Worm (Caenorhabditis elegans) whole organism, L2 larva: Measurements from ENCODE around the gene nlp-14.

ENCODE experiments used
- F13H6.1 ChIP-seq: sonication (generic microtip); optimal IDR thresholded peaks from 2 replicates; lab custom pipeline; 2016; ENCODE audit warnings: missing genetic modification characterization, missing compliant biosample characterization
- Y55F3AM.14 ChIP-seq: fragments of 200-800 bp; sonication (Bioruptor generic); optimal IDR thresholded peaks from 2 replicates; lab custom pipeline; 2018; ENCODE audit warnings: mild to moderate bottlenecking, missing genetic modification characterization, missing compliant biosample characterization
- ZK546.5 ChIP-seq: sonication (generic microtip); optimal IDR thresholded peaks from 2 replicates; lab custom pipeline; 2017; ENCODE audit warnings: missing biosample characterization, missing genetic modification characterization
- ama-1 ChIP-seq: fragments of 150-350 bp; optimal IDR thresholded peaks from 2 replicates; lab custom pipeline; 2018; ENCODE audit warnings: inconsistent platforms
- blmp-1 ChIP-seq: sonication (generic microtip); optimal IDR thresholded peaks from 2 replicates; lab custom pipeline; 2017; ENCODE audit warnings: missing genetic modification characterization, mild to moderate bottlenecking, missing compliant biosample characterization, antibody characterized with exemption, moderate library complexity; ENCODE audit not compliant: insufficient read depth
- ceh-16 ChIP-seq: fragments of 150-350 bp; optimal IDR thresholded peaks from 2 replicates; lab custom pipeline; 2014; ENCODE audit warnings: missing biosample characterization, missing genetic modification characterization
- ceh-82 ChIP-seq: fragments of 150-350 bp; optimal IDR thresholded peaks from 2 replicates; lab custom pipeline; 2014; ENCODE audit warnings: missing biosample characterization, missing genetic modification characterization
- crh-2 ChIP-seq: sonication (generic microtip); optimal IDR thresholded peaks from 2 replicates; lab custom pipeline; 2017; ENCODE audit warnings: missing biosample characterization, missing genetic modification characterization
- egl-27 ChIP-seq: sonication (generic microtip); optimal IDR thresholded peaks from 3 replicates; lab custom pipeline; 2017; ENCODE audit warnings: missing biosample characterization, missing genetic modification reagents, missing genetic modification characterization
- elt-3 ChIP-seq: sonication (generic microtip); optimal IDR thresholded peaks from 2 replicates; lab custom pipeline; 2017; ENCODE audit warnings: missing biosample characterization, missing genetic modification characterization
- fos-1 ChIP-seq: fragments of 150-350 bp; optimal IDR thresholded peaks from 2 replicates; lab custom pipeline; 2014; ENCODE audit warnings: missing biosample characterization, missing genetic modification characterization
- lin-11 ChIP-seq: fragments of 150-350 bp; sonication (generic microtip); optimal IDR thresholded peaks from 2 replicates; lab custom pipeline; 2014; ENCODE audit warnings: missing biosample characterization, missing genetic modification characterization, inconsistent platforms, mixed read lengths
- lin-13 ChIP-seq: fragments of 150-350 bp; optimal IDR thresholded peaks from 2 replicates; lab custom pipeline; 2014; ENCODE audit warnings: missing biosample characterization, missing genetic modification reagents, missing genetic modification characterization
- lin-39 ChIP-seq: fragments of 150-350 bp; optimal IDR thresholded peaks from 2 replicates; lab custom pipeline; 2014; ENCODE audit warnings: missing biosample characterization, missing genetic modification reagents, missing genetic modification characterization
- lsy-2 ChIP-seq, 2 experiments: fragments of 150-350 bp in 1 of 2; sonication (generic microtip) in 1 of 2; optimal IDR thresholded peaks; 2 replicates each; lab custom pipeline; 2014 to 2017; ENCODE audit warnings: missing biosample characterization in 2 of 2, missing genetic modification characterization in 2 of 2
- mab-5 ChIP-seq: fragments of 150-350 bp; optimal IDR thresholded peaks from 2 replicates; lab custom pipeline; 2014; ENCODE audit warnings: missing biosample characterization, missing genetic modification characterization
- mbf-1 ChIP-seq: sonication (generic microtip); optimal IDR thresholded peaks from 2 replicates; lab custom pipeline; 2017; ENCODE audit warnings: missing biosample characterization, missing genetic modification characterization
- mdl-1 ChIP-seq, 2 experiments: fragments of 150-350 bp in 1 of 2; sonication (generic microtip) in 1 of 2; optimal IDR thresholded peaks; 2 replicates each; lab custom pipeline; 2017; ENCODE audit warnings: missing biosample characterization in 2 of 2, missing genetic modification characterization in 2 of 2
- nhr-10 ChIP-seq: sonication (generic microtip); optimal IDR thresholded peaks from 2 replicates; lab custom pipeline; 2017; ENCODE audit warnings: missing biosample characterization, missing genetic modification characterization
- nhr-11 ChIP-seq: fragments of 150-350 bp; optimal IDR thresholded peaks from 2 replicates; lab custom pipeline; 2014; ENCODE audit warnings: missing biosample characterization, missing genetic modification characterization
- nhr-12 ChIP-seq: fragments of 150-350 bp; optimal IDR thresholded peaks from 2 replicates; lab custom pipeline; 2014; ENCODE audit warnings: missing biosample characterization, missing genetic modification characterization
- nhr-129 ChIP-seq: fragments of 150-350 bp; optimal IDR thresholded peaks from 2 replicates; lab custom pipeline; 2014; ENCODE audit warnings: missing biosample characterization, missing genetic modification characterization
- nhr-21 ChIP-seq: fragments of 150-350 bp; optimal IDR thresholded peaks from 2 replicates; lab custom pipeline; 2014; ENCODE audit warnings: missing biosample characterization, missing genetic modification characterization
- nhr-23 ChIP-seq: fragments of 150-350 bp; optimal IDR thresholded peaks from 2 replicates; lab custom pipeline; 2014; ENCODE audit warnings: missing biosample characterization, missing genetic modification reagents, missing genetic modification characterization
- nhr-25 ChIP-seq: fragments of 150-350 bp; sonication (generic microtip); optimal IDR thresholded peaks from 3 replicates; lab custom pipeline; 2014; ENCODE audit warnings: missing biosample characterization, missing genetic modification characterization
- nhr-6 ChIP-seq: fragments of 150-350 bp; optimal IDR thresholded peaks from 2 replicates; lab custom pipeline; 2014; ENCODE audit warnings: missing biosample characterization, missing genetic modification characterization
- nhr-77 ChIP-seq: fragments of 150-350 bp; optimal IDR thresholded peaks from 2 replicates; lab custom pipeline; 2014; ENCODE audit warnings: missing biosample characterization, missing genetic modification characterization
- peb-1 ChIP-seq: fragments of 150-350 bp; optimal IDR thresholded peaks from 2 replicates; lab custom pipeline; 2014; ENCODE audit warnings: missing biosample characterization, missing genetic modification characterization
- sem-4 ChIP-seq: fragments of 150-350 bp; optimal IDR thresholded peaks from 2 replicates; lab custom pipeline; 2014; ENCODE audit warnings: missing biosample characterization, missing genetic modification reagents, missing genetic modification characterization
- sma-3 ChIP-seq: sonication (generic microtip); optimal IDR thresholded peaks from 2 replicates; lab custom pipeline; 2016; ENCODE audit warnings: missing genetic modification reagents, missing genetic modification characterization, missing compliant biosample characterization
- sma-9 ChIP-seq, 2 experiments: fragments of 150-350 bp in 1 of 2; sonication (generic microtip) in 1 of 2; optimal IDR thresholded peaks; 2 replicates each; lab custom pipeline; 2014 to 2016; ENCODE audit warnings: missing genetic modification characterization in 2 of 2, mild to moderate bottlenecking in 1 of 2, missing biosample characterization in 1 of 2, missing compliant biosample characterization in 1 of 2, missing genetic modification reagents in 1 of 2, moderate library complexity in 1 of 2
- unc-39 ChIP-seq: fragments of 150-350 bp; optimal IDR thresholded peaks from 2 replicates; lab custom pipeline; 2014; ENCODE audit warnings: missing biosample characterization, missing genetic modification characterization
- unc-55 ChIP-seq: fragments of 150-350 bp; sonication (generic microtip); optimal IDR thresholded peaks from 3 replicates; lab custom pipeline; 2014; ENCODE audit warnings: missing biosample characterization, missing genetic modification reagents, missing genetic modification characterization
- zag-1 ChIP-seq: fragments of 150-350 bp; optimal IDR thresholded peaks from 2 replicates; lab custom pipeline; 2014; ENCODE audit warnings: missing biosample characterization, missing genetic modification characterization
- ztf-1 ChIP-seq: fragments of 200-800 bp; sonication (Bioruptor generic); conservative IDR thresholded peaks from 2 replicates; pipeline ENCODE4 v1.3.6; 2022; ENCODE audit warnings: missing genetic modification characterization, missing compliant biosample characterization
- ztf-4 ChIP-seq: fragments of 150-350 bp; optimal IDR thresholded peaks from 2 replicates; lab custom pipeline; 2014; ENCODE audit warnings: missing biosample characterization, missing genetic modification characterization

The nlp-14 gene

DNA sequence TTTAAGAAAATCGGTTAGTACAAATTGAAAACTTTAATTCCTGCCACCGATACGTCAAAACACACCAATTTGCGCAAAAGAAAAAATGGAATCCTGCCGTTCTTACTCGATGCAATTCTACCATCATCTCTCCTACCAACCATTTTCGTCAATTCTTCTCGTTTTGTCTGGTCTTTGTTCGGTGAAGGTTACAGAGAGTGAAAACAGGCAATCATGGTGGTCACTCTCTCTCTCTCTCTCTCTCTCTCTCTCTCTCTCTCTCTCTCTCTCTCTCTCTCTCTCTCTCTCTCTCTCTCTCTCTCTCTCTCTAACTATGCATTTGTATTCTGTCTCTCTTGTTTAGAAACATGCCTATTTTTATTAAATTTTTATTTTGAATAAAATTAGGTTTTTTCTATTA is 37.1 kb downstream of the nlp-14 start:
- no peak for TF ChIP-seq nhr-129 (tag; lab: Kevin White, UChicago)
- peak; percentile 87 for TF ChIP-seq blmp-1 (tag; lab: Kevin White, UChicago)
- peak; percentile 59 for TF ChIP-seq nhr-25

- no peak for TF ChIP-seq elt-3
- no peak for TF ChIP-seq egl-27
- no peak for TF ChIP-seq zag-1 (tag; lab: Kevin White, UChicago)
- no peak for TF ChIP-seq ZK546.5 (tag; lab: Kevin White, UChicago)
- TF ChIP-seq Y55F3AM.14 (GFP tag; lab: Kevin White, UChicago) = no peak
- no peak for TF ChIP-seq nhr-6
- TF ChIP-seq ztf-1 (GFP tag; lab: Robert Waterston, UW) = no peak
- TF ChIP-seq nhr-23 = no peak
- no peak for TF ChIP-seq F13H6.1
- TF ChIP-seq fos-1 (tag; lab: Kevin White, UChicago) = no peak
- no peak for TF ChIP-seq lin-13
- no peak for TF ChIP-seq lsy-2 (tag; optimal IDR thresholded peaks at IDR 0.05; lab: Kevin White, UChicago)
- TF ChIP-seq blmp-1 (tag; lab: Kevin White, UChicago) = no peak
- TF ChIP-seq nhr-11 (tag; lab: Kevin White, UChicago) = no peak
- TF ChIP-seq nhr-12 (tag; lab: Kevin White, UChicago) = no peak
- no peak for TF ChIP-seq mab-5 (tag; lab: Kevin White, UChicago)
- TF ChIP-seq unc-55 (GFP tag; lab: Kevin White, UChicago) = no peak
- no peak for TF ChIP-seq mbf-1 (tag; lab: Kevin White, UChicago)
- no peak for TF ChIP-seq ztf-4 (tag; lab: Kevin White, UChicago)
Observed at ce11 chrX:8879349-8879748, 39.9 kb downstream of the nlp-14 start, which contains the start of gene C06E2.2. Gene C06E2.2 (plus strand): TSS chrX:8879649.

DNA sequence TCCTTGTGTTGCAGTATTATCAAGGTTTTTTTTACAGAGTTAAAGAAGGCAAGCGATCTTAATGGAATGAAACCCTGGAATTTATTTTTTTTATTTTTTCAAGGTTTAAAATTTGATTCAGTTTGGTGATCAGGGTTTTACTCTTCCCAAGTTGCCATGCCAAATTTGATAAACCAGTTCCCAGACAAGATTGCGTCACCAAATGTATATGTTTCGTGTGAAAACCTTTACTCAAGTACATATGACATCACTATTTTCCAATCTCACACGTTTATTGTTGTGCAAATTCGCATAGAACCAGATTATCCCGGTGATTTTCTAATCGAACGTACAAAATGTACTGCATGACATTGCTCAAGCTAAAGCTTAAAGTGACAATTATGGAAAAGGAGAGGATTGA is 40.5 kb downstream of the nlp-14 start:
- no peak for TF ChIP-seq unc-39
- TF ChIP-seq mdl-1 (tag; optimal IDR thresholded peaks at IDR 0.05; lab: Kevin White, UChicago) = no peak
- no peak for TF ChIP-seq unc-55 (GFP tag; lab: Kevin White, UChicago)
- TF ChIP-seq ceh-82 = no peak
- no peak for TF ChIP-seq ama-1
- no peak for TF ChIP-seq sem-4 (tag; lab: Kevin White, UChicago)
- TF ChIP-seq lin-39 (tag; lab: Kevin White, UChicago) = no peak
- no peak for TF ChIP-seq mab-5 (tag; lab: Kevin White, UChicago)
- TF ChIP-seq blmp-1 (tag; lab: Kevin White, UChicago) = no peak
- no peak for TF ChIP-seq nhr-21 (tag; lab: Kevin White, UChicago)
- no peak for TF ChIP-seq mbf-1 (tag; lab: Kevin White, UChicago)
- TF ChIP-seq lin-11 (tag; lab: Kevin White, UChicago) = no peak
- no peak for TF ChIP-seq sma-9 (GFP tag; optimal IDR thresholded peaks at IDR 0.05; lab: Kevin White, UChicago)
- no peak for TF ChIP-seq sma-9 (tag; optimal IDR thresholded peaks at IDR 0.05; lab: Kevin White, UChicago)
- TF ChIP-seq nhr-10 (tag; lab: Kevin White, UChicago) = no peak
- no peak for TF ChIP-seq nhr-77 (tag; lab: Kevin White, UChicago)
- no peak for TF ChIP-seq sma-3 (GFP tag; lab: Kevin White, UChicago)

DNA sequence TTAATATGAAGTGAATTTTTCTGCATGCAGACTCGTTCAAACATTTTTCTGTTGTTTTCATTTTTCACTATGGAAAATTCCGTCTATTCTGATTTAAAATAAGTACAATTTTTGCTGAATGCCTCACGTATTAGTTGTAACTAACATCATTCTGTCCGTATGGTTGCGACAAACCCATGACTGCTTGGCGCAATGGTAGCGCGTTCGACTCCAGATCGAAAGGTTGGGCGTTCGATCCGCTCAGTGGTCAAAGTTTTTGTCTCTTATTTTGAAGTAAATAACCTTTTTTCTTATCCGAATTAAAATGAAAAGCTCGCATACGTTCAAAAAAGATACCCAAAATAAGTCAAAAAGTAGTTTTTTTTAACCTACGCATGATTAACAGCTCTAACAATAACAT is 42.1 kb downstream of the nlp-14 start:
- peak; percentile 2 for TF ChIP-seq sma-9 (GFP tag; optimal IDR thresholded peaks at IDR 0.05; lab: Kevin White, UChicago)
- TF ChIP-seq sma-9 (tag; optimal IDR thresholded peaks at IDR 0.05; lab: Kevin White, UChicago) = no peak
- peak; percentile 3 for TF ChIP-seq ceh-16 (tag; lab: Kevin White, UChicago)
- no peak for TF ChIP-seq ZK546.5 (tag; lab: Kevin White, UChicago)
- no peak for TF ChIP-seq unc-39
- TF ChIP-seq sma-3 (GFP tag; lab: Kevin White, UChicago) = peak; percentile 16
- TF ChIP-seq peb-1 (tag; lab: Kevin White, UChicago) = no peak
- TF ChIP-seq crh-2 (tag; lab: Kevin White, UChicago) = peak; percentile 13
